Worm (Caenorhabditis elegans) whole organism, mixed stage, embryonic: ENCODE data around the gene Y57G11C.46.

Experiments used
- M03D4.4 ChIP-seq: sonication (generic microtip); optimal IDR thresholded peaks from 2 replicates; lab custom pipeline; 2017; ENCODE audit warnings: mild to moderate bottlenecking, missing genetic modification characterization, missing compliant biosample characterization
- blmp-1 ChIP-seq: fragments of 150-350 bp; optimal IDR thresholded peaks from 2 replicates; lab custom pipeline; 2014; ENCODE audit warnings: missing biosample characterization, missing genetic modification characterization
- ceh-39 ChIP-seq: fragments of 150-350 bp; optimal IDR thresholded peaks from 2 replicates; lab custom pipeline; 2014; ENCODE audit warnings: missing biosample characterization, missing genetic modification characterization
- ceh-43 ChIP-seq: fragments of 200-800 bp; sonication (Bioruptor generic); optimal IDR thresholded peaks from 2 replicates; lab custom pipeline; 2018; ENCODE audit warnings: mild to moderate bottlenecking, missing genetic modification characterization, moderate library complexity, missing compliant biosample characterization
- ceh-83 ChIP-seq: fragments of 200-800 bp; sonication (Bioruptor generic); optimal IDR thresholded peaks from 2 replicates; lab custom pipeline; 2018; ENCODE audit warnings: mild to moderate bottlenecking, missing genetic modification characterization, missing compliant biosample characterization
- ces-1 ChIP-seq: fragments of 150-350 bp; optimal IDR thresholded peaks from 2 replicates; lab custom pipeline; 2014; ENCODE audit warnings: missing biosample characterization, missing genetic modification reagents, missing genetic modification characterization
- drap-1 ChIP-seq: fragments of 200-800 bp; sonication (Bioruptor generic); optimal IDR thresholded peaks from 3 replicates; lab custom pipeline; 2018; ENCODE audit warnings: mild to moderate bottlenecking, missing genetic modification characterization, missing compliant biosample characterization
- elt-1 ChIP-seq: sonication (generic microtip); optimal IDR thresholded peaks from 2 replicates; lab custom pipeline; 2017; ENCODE audit warnings: missing genetic modification characterization, mild to moderate bottlenecking, missing compliant biosample characterization, antibody characterized with exemption, moderate library complexity, borderline replicate concordance; ENCODE audit not compliant: insufficient read depth
- elt-3 ChIP-seq: fragments of 150-350 bp; optimal IDR thresholded peaks from 2 replicates; lab custom pipeline; 2014; ENCODE audit warnings: missing biosample characterization, missing genetic modification characterization
- flh-1 ChIP-seq: fragments of 200-800 bp; sonication (Bioruptor generic); optimal IDR thresholded peaks from 2 replicates; lab custom pipeline; 2018; ENCODE audit warnings: mild to moderate bottlenecking, missing genetic modification characterization, moderate library complexity, missing compliant biosample characterization
- ham-2 ChIP-seq: fragments of 200-800 bp; sonication (Bioruptor generic); optimal IDR thresholded peaks from 2 replicates; lab custom pipeline; 2018; ENCODE audit warnings: mild to moderate bottlenecking, missing genetic modification characterization, missing compliant biosample characterization
- hlh-1 ChIP-seq: fragments of 150-350 bp; optimal IDR thresholded peaks from 2 replicates; lab custom pipeline; 2014; ENCODE audit warnings: missing biosample characterization, missing genetic modification reagents, missing genetic modification characterization
- lin-13 ChIP-seq: fragments of 150-350 bp; optimal IDR thresholded peaks from 2 replicates; lab custom pipeline; 2014; ENCODE audit warnings: missing biosample characterization, missing genetic modification characterization
- lin-32 ChIP-seq: fragments of 200-800 bp; sonication (Bioruptor generic); optimal IDR thresholded peaks from 2 replicates; lab custom pipeline; 2018; ENCODE audit warnings: mild to moderate bottlenecking, missing genetic modification characterization, missing compliant biosample characterization
- lsy-2 ChIP-seq: fragments of 150-350 bp; optimal IDR thresholded peaks from 2 replicates; lab custom pipeline; 2014; ENCODE audit warnings: missing biosample characterization, missing genetic modification characterization
- mab-5 ChIP-seq: fragments of 150-350 bp; optimal IDR thresholded peaks from 2 replicates; lab custom pipeline; 2014; ENCODE audit warnings: missing biosample characterization, missing genetic modification characterization
- mep-1 ChIP-seq: fragments of 150-350 bp; optimal IDR thresholded peaks from 2 replicates; lab custom pipeline; 2017; ENCODE audit warnings: missing biosample characterization, missing genetic modification reagents, missing genetic modification characterization, inconsistent platforms
- mls-2 ChIP-seq: sonication (generic microtip); optimal IDR thresholded peaks from 2 replicates; lab custom pipeline; 2016; ENCODE audit warnings: mild to moderate bottlenecking, missing genetic modification characterization, moderate library complexity, missing compliant biosample characterization
- nhr-12 ChIP-seq: fragments of 150-350 bp; optimal IDR thresholded peaks from 2 replicates; lab custom pipeline; 2014; ENCODE audit warnings: missing biosample characterization, missing genetic modification characterization
- nhr-2 ChIP-seq: fragments of 150-350 bp; optimal IDR thresholded peaks from 2 replicates; lab custom pipeline; 2014; ENCODE audit warnings: missing biosample characterization, missing genetic modification characterization
- nhr-237 ChIP-seq: fragments of 150-350 bp; optimal IDR thresholded peaks from 2 replicates; lab custom pipeline; 2014; ENCODE audit warnings: missing biosample characterization, missing genetic modification characterization
- nhr-28 ChIP-seq: fragments of 150-350 bp; optimal IDR thresholded peaks from 2 replicates; lab custom pipeline; 2014; ENCODE audit warnings: missing biosample characterization, missing genetic modification characterization
- nhr-76 ChIP-seq: sonication (generic microtip); optimal IDR thresholded peaks from 2 replicates; lab custom pipeline; 2017; ENCODE audit warnings: missing biosample characterization, missing genetic modification characterization
- pha-4 ChIP-seq: fragments of 150-350 bp; optimal IDR thresholded peaks from 2 replicates; lab custom pipeline; 2018; ENCODE audit warnings: missing biosample characterization, missing genetic modification reagents, missing genetic modification characterization
- snpc-4 ChIP-seq: fragments of 150-350 bp; optimal IDR thresholded peaks from 2 replicates; lab custom pipeline; 2014; ENCODE audit warnings: missing biosample characterization, missing genetic modification characterization
- sptf-1 ChIP-seq: sonication (generic microtip); optimal IDR thresholded peaks from 2 replicates; lab custom pipeline; 2017; ENCODE audit warnings: mild to moderate bottlenecking, missing genetic modification characterization, moderate library complexity, missing compliant biosample characterization
- unc-120 ChIP-seq: sonication (generic microtip); optimal IDR thresholded peaks from 2 replicates; lab custom pipeline; 2017; ENCODE audit warnings: missing genetic modification characterization, missing compliant biosample characterization; ENCODE audit not compliant: poor library complexity, severe bottlenecking
- unc-39 ChIP-seq: fragments of 150-350 bp; optimal IDR thresholded peaks from 2 replicates; lab custom pipeline; 2014; ENCODE audit warnings: missing biosample characterization, missing genetic modification characterization
- unc-62 ChIP-seq: fragments of 150-350 bp; optimal IDR thresholded peaks from 2 replicates; lab custom pipeline; 2014; ENCODE audit warnings: missing biosample characterization, missing genetic modification reagents, missing genetic modification characterization
- ztf-11 ChIP-seq: fragments of 150-350 bp; optimal IDR thresholded peaks from 2 replicates; lab custom pipeline; 2014; ENCODE audit warnings: missing biosample characterization, missing genetic modification characterization

Y57G11C.46 gene

DNA sequence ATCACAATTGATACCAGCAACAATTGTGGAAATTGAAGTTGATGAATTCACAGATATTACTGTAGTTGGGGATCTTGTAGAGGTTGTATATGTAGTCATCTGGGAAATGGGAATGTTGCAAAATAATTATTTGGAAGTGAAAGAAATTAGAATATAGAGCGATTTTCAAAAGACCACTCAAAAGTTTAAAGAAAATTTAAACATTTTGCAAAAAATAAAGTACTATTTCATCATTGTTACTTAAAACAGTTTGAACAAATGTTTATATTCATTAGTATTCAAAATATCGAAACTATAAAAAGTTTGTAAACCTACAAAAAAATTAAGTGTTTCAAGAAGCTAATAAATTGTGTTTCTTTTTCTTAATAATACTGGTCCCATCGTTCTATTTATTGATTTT, at the start of gene Y57G11C.46:
Gene Y57G11C.46 (minus strand): TSS at position 101 of the 400 bp plus-strand sequence.
- TF ChIP-seq lin-32 (GFP tag; lab: Kevin White, UChicago) = no peak
- TF ChIP-seq mab-5 (tag; lab: Kevin White, UChicago) = no peak
- no peak for TF ChIP-seq nhr-237 (tag; lab: Kevin White, UChicago)
- no peak for TF ChIP-seq ztf-11 (tag; lab: Kevin White, UChicago)
- TF ChIP-seq elt-1 (tag; lab: Kevin White, UChicago) = no peak
- TF ChIP-seq snpc-4 = no peak
- TF ChIP-seq ham-2 (GFP tag; lab: Kevin White, UChicago) = no peak
- no peak for TF ChIP-seq unc-62
- no peak for TF ChIP-seq unc-39
- TF ChIP-seq lsy-2 (tag; lab: Kevin White, UChicago) = no peak
- no peak for TF ChIP-seq flh-1 (GFP tag; lab: Kevin White, UChicago)
- no peak for TF ChIP-seq nhr-76
- TF ChIP-seq, all 35 proteins: peak for 0

DNA sequence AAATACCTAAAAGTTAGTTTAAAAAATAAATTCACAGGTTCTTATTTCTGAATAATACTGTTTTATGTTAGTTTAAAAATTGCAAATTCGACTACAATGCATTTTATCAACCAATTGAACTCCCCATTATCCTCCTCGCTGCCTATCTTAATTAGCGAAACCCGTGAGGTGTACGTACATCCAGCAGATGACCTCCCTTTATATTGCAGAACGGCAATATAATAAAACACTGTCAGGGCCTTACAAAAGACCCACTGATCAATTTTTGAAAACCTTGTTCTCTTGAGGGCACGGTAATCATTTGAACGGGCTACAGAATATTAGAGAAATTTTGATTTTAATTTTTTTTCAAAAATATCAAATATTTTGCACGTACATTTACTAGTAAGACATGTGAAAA, 48.3 kb upstream of the Y57G11C.46 start:
- TF ChIP-seq ceh-39 (no peak), lin-32 (GFP tag; lab: Kevin White, UChicago) (no peak), M03D4.4 (tag; lab: Kevin White, UChicago) (no peak), lin-13 (tag; lab: Kevin White, UChicago) (no peak), drap-1 (no peak), ztf-11 (tag; lab: Kevin White, UChicago) (no peak), nhr-2 (tag; lab: Kevin White, UChicago) (no peak), hlh-1 (tag; lab: Kevin White, UChicago) (no peak)

DNA sequence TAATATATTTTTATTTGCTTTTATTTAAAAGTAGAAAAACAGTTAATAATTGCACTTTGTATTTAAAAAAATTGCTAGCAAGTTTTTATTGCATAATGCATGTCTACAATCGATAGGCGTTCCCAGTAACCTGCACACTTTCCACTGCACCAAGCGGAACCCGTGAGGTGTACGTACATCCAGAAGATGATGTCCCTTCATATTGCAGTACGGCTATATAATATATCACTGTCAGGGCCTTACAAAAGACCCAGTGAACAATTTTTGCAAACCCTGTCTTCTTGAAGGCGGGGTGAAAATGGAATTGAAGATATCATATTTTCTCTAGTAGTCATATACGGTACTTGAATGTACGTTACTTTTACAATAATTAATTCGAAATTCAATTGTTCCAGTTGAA, 47.6 kb upstream of the Y57G11C.46 start:
- TF ChIP-seq nhr-28 (tag; lab: Kevin White, UChicago) (no peak), sptf-1 (tag; lab: Kevin White, UChicago) (no peak), nhr-2 (tag; lab: Kevin White, UChicago) (no peak), lin-32 (GFP tag; lab: Kevin White, UChicago) (no peak), mls-2 (tag; lab: Kevin White, UChicago) (no peak), ceh-83 (GFP tag; lab: Kevin White, UChicago) (no peak), ceh-43 (GFP tag; lab: Kevin White, UChicago) (no peak), unc-62 (no peak), ztf-11 (tag; lab: Kevin White, UChicago) (no peak), pha-4 (tag; lab: Kevin White, UChicago) (no peak), blmp-1 (no peak), flh-1 (GFP tag; lab: Kevin White, UChicago) (no peak), ceh-39 (no peak), unc-120 (tag; lab: Kevin White, UChicago) (no peak), drap-1 (no peak)
- TF ChIP-seq, all 35 proteins: peak for 0

DNA sequence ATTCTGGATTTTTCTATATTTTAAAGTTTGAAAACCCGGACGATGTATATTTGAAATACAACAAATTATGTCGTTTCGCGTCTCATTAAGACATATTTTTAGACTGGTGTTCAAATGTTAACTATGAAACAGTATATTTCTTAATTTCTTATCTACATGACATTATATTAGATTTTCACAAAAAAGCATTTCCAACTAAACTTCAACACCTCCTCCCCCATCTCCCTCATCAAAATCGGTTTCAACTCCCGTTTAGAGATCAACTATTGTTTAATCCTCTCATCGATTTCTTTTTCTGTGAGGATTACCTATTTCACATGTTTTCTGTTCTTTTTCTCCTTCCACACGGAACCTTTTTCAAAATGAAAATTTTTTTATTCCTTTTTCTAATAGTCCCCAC, 46.0 kb upstream of the Y57G11C.46 start, which contains the start of gene Y57G11C.38:
Gene Y57G11C.38 (plus strand): TSS at position 301 of the 400 bp plus-strand sequence.
- TF ChIP-seq ces-1 (GFP tag; lab: Kevin White, UChicago) (no peak), hlh-1 (tag; lab: Kevin White, UChicago) (no peak), lin-32 (GFP tag; lab: Kevin White, UChicago) (no peak), blmp-1 (no peak), nhr-237 (tag; lab: Kevin White, UChicago) (no peak), nhr-28 (tag; lab: Kevin White, UChicago) (no peak), snpc-4 (no peak), unc-120 (tag; lab: Kevin White, UChicago) (no peak)

DNA sequence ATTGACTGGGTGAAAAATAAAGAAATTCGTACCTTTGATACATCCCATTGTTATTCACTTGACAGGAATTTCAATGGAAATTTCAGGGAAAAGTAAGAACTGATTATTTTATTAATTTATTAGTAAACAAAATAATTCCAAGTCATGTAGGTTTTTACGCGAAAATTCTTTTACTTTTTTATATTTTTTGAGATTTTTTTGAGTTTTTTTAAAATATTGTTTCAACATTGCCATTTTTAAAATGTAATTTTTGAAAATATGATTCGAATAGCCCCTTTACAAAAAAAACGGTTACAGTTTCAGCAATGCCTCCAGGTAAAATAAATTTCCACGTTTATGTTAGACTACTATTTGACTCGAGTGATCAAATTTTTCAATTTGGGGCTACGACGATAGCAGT, 45.5 kb upstream of the Y57G11C.46 start, which contains the start of gene Y57G11C.23:
Gene Y57G11C.23 (minus strand): TSS at position 101 of the 400 bp plus-strand sequence.
- no peak for TF ChIP-seq mep-1 (tag; lab: Kevin White, UChicago)
- TF ChIP-seq ces-1 (GFP tag; lab: Kevin White, UChicago) = no peak
- no peak for TF ChIP-seq nhr-237 (tag; lab: Kevin White, UChicago)
- no peak for TF ChIP-seq ceh-39
- TF ChIP-seq blmp-1 = no peak
- no peak for TF ChIP-seq nhr-28 (tag; lab: Kevin White, UChicago)
- no peak for TF ChIP-seq lin-13 (tag; lab: Kevin White, UChicago)
- TF ChIP-seq nhr-12 = no peak
- no peak for TF ChIP-seq sptf-1 (tag; lab: Kevin White, UChicago)
- no peak for TF ChIP-seq ham-2 (GFP tag; lab: Kevin White, UChicago)
- no peak for TF ChIP-seq elt-3
- TF ChIP-seq unc-39 = no peak
- TF ChIP-seq unc-62 = no peak
